Worm (Caenorhabditis elegans) whole organism, L4 larva: Measurements from ENCODE around the gene iffb-1.

ENCODE experiments used
- R02D3.7 ChIP-seq: fragments of 150-350 bp; sonication (generic microtip); optimal IDR thresholded peaks from 3 replicates; lab custom pipeline; 2014; ENCODE audit warnings: missing biosample characterization, missing genetic modification characterization
- egl-27 ChIP-seq: sonication (generic microtip); optimal IDR thresholded peaks from 3 replicates; lab custom pipeline; 2017; ENCODE audit warnings: missing biosample characterization, missing genetic modification reagents, missing genetic modification characterization
- lin-1 ChIP-seq: fragments of 200-800 bp; sonication (Bioruptor generic); IDR thresholded peaks from 2 replicates; pipeline ENCODE4 v1.3.6; 2022; ENCODE audit warnings: missing genetic modification reagents, missing genetic modification characterization, missing compliant biosample characterization
- lsy-2 ChIP-seq, 2 experiments: fragments of 150-350 bp in 1 of 2; sonication (generic microtip) in 1 of 2; optimal IDR thresholded peaks; 2 replicates each; lab custom pipeline; 2014 to 2017; ENCODE audit warnings: missing biosample characterization in 2 of 2, missing genetic modification characterization in 2 of 2
- madf-5 ChIP-seq, 2 experiments: fragments of 200-800 bp; sonication (Bioruptor generic); IDR thresholded peaks; 2 replicates each; pipeline ENCODE4 v1.3.6; 2022; ENCODE audit warnings: missing compliant biosample characterization in 2 of 2, missing genetic modification characterization in 2 of 2
- mdt-29 ChIP-seq: fragments of 200-800 bp; sonication (Bioruptor generic); IDR thresholded peaks from 2 replicates; pipeline ENCODE4 v1.3.6; 2022; ENCODE audit warnings: missing genetic modification reagents, missing genetic modification characterization, missing compliant biosample characterization
- nhr-237 ChIP-seq: sonication (generic microtip); optimal IDR thresholded peaks from 2 replicates; lab custom pipeline; 2017; ENCODE audit warnings: missing biosample characterization, missing genetic modification characterization
- php-3 ChIP-seq: fragments of 200-800 bp; sonication (Bioruptor generic); IDR thresholded peaks from 2 replicates; pipeline ENCODE4 v1.3.6; 2022; ENCODE audit warnings: missing genetic modification reagents, missing genetic modification characterization, missing compliant biosample characterization
- snpc-4 ChIP-seq: fragments of 150-350 bp; optimal IDR thresholded peaks from 2 replicates; lab custom pipeline; 2014; ENCODE audit warnings: missing biosample characterization, missing genetic modification characterization
- tag-97 ChIP-seq: fragments of 200-800 bp; sonication (Bioruptor generic); IDR thresholded peaks from 2 replicates; pipeline ENCODE4 v1.3.6; 2022; ENCODE audit warnings: missing genetic modification characterization, missing compliant biosample characterization
- tra-1 ChIP-seq: fragments of 200-800 bp; sonication (Bioruptor generic); IDR thresholded peaks from 2 replicates; pipeline ENCODE4 v1.3.6; 2022; ENCODE audit warnings: missing genetic modification reagents, missing genetic modification characterization, missing compliant biosample characterization
- ztf-11 ChIP-seq: fragments of 150-350 bp; optimal IDR thresholded peaks from 2 replicates; lab custom pipeline; 2014; ENCODE audit warnings: missing biosample characterization, missing genetic modification characterization

ce11 chrIII:2272732-2273131 lies 41.5 kb upstream of the iffb-1 start, which contains the start of gene fbxa-39:
- TF ChIP-seq egl-27 (tag; lab: Kevin White, UChicago) (no peak), snpc-4 (no peak), tra-1 (GFP tag; lab: Robert Waterston, UW) (no peak), madf-5 (GFP tag; IDR thresholded peaks at IDR 0.05; lab: Robert Waterston, UW) (no peak), R02D3.7 (tag; lab: Kevin White, UChicago) (no peak), ztf-11 (no peak), lin-1 (GFP tag; lab: Robert Waterston, UW) (no peak), mdt-29 (no peak), php-3 (GFP tag; lab: Robert Waterston, UW) (no peak), tag-97 (GFP tag; lab: Robert Waterston, UW) (no peak), nhr-237 (no peak), lsy-2 (tag; optimal IDR thresholded peaks at IDR 0.05; lab: Kevin White, UChicago) (no peak)
